Fruit fly (Drosophila melanogaster): ENCODE data around the gene CG15525.
A peak's percentile ranks its signal among the peaks of the same experiment; 100 is the strongest.

Gene CG15525

dm6 chr3R:29997607-29998236, at the start of gene CG15525, which contains the start of gene CG11504 (continued):
- TF ChIP-seq CG14014 (GFP tag; IDR thresholded peaks at IDR 0.05) (peak; percentile 54), gt (GFP tag; IDR thresholded peaks at IDR 0.05) (no peak), ase (GFP tag; IDR thresholded peaks at IDR 0.05) (peak; percentile 43; the same call in 1 of the 3 replicates), CG4617 (GFP tag; optimal IDR thresholded peaks at IDR 0.05; ENCODE audit: borderline replicate concordance) (peak; percentile 96), CG8281 (tag; optimal IDR thresholded peaks at IDR 0.05) (no peak), HmgD (GFP tag; optimal IDR thresholded peaks at IDR 0.05) (peak; percentile 10), onecut (GFP tag; IDR thresholded peaks at IDR 0.05) (peak; percentile 60), CG10321 (GFP tag; IDR thresholded peaks at IDR 0.05) (no peak), Optix (GFP tag; IDR thresholded peaks at IDR 0.05) (0 out of 3 replicates have a peak, but pooled peaks have one; percentile 47), CG18011 (GFP tag; optimal IDR thresholded peaks at IDR 0.05) (no peak), BEAF-32 (GFP tag; optimal IDR thresholded peaks at IDR 0.05) (peak; percentile 91), Scr (GFP tag; IDR thresholded peaks at IDR 0.05; ENCODE audit: partially characterized antibody) (peak; percentile 92), wdn (GFP tag; IDR thresholded peaks at IDR 0.05) (no peak), Camta (GFP tag; optimal IDR thresholded peaks at IDR 0.05) (peak; percentile 53), psq (GFP tag; optimal IDR thresholded peaks at IDR 0.05) (no peak), tin (GFP tag; optimal IDR thresholded peaks at IDR 0.05) (peak; percentile 41), bsh (GFP tag; optimal IDR thresholded peaks at IDR 0.05) (peak in 1 of 2 experiments; percentile 44), CG9437 (GFP tag; optimal IDR thresholded peaks at IDR 0.05) (peak; percentile 19), CG11398 (GFP tag; optimal IDR thresholded peaks at IDR 0.05) (no peak), insv (GFP tag; optimal IDR thresholded peaks at IDR 0.05) (peak in 1 of 2 experiments; percentile 7), her (GFP tag; optimal IDR thresholded peaks at IDR 0.05) (no peak), row (GFP tag; IDR thresholded peaks at IDR 0.05) (peak; percentile 93), Myb (GFP tag; optimal IDR thresholded peaks at IDR 0.05) (no peak), slbo (GFP tag; IDR thresholded peaks at IDR 0.05) (peak; percentile 84), CG9797 (GFP tag; optimal IDR thresholded peaks at IDR 0.05) (peak; percentile 69), CG17359 (tag; optimal IDR thresholded peaks at IDR 0.05) (peak; percentile 45), CG10366 (GFP tag; IDR thresholded peaks at IDR 0.05) (peak; percentile 54; the same call in 1 of the 2 replicates), CG2875 (GFP tag; optimal IDR thresholded peaks at IDR 0.05) (no peak), Rx (GFP tag; IDR thresholded peaks at IDR 0.05) (0 out of 2 replicates have a peak, but pooled peaks have one; percentile 36), CG12659 (GFP tag; optimal IDR thresholded peaks at IDR 0.05) (peak; percentile 73), sug (tag; optimal IDR thresholded peaks at IDR 0.05) (no peak), wek (GFP tag; optimal IDR thresholded peaks at IDR 0.05) (no peak), gcm (GFP tag; optimal IDR thresholded peaks at IDR 0.05) (peak; percentile 26), CG32767 (GFP tag; IDR thresholded peaks at IDR 0.05) (peak; percentile 92), nerfin-1 (tag; optimal IDR thresholded peaks at IDR 0.05) (peak; percentile 46), unpg (GFP tag; optimal IDR thresholded peaks at IDR 0.05) (no peak), CG6765 (GFP tag; optimal IDR thresholded peaks at IDR 0.05) (no peak), CG2116 (GFP tag; optimal IDR thresholded peaks at IDR 0.05) (peak; percentile 88), CG4360 (GFP tag; IDR thresholded peaks at IDR 0.05) (no peak), chm (GFP tag; IDR thresholded peaks at IDR 0.05) (0 out of 2 replicates have a peak, but pooled peaks have one; percentile 34), CkIIα-i1 (GFP tag; IDR thresholded peaks at IDR 0.05) (no peak), amos (GFP tag; IDR thresholded peaks at IDR 0.05; ENCODE audit: partially characterized antibody) (peak; percentile 79), CG3163 (GFP tag; optimal IDR thresholded peaks at IDR 0.05) (no peak), zfh2 (GFP tag; optimal IDR thresholded peaks at IDR 0.05) (peak; percentile 56), Gug (GFP tag; IDR thresholded peaks at IDR 0.05) (peak; percentile 75; the same call in 3 of the 4 replicates), Six4 (GFP tag; optimal IDR thresholded peaks at IDR 0.05) (no peak), Xrp1 (GFP tag; IDR thresholded peaks at IDR 0.05) (peak; percentile 65), CG8388 (GFP tag; optimal IDR thresholded peaks at IDR 0.05) (no peak), NfI (GFP tag; optimal IDR thresholded peaks at IDR 0.05) (peak; percentile 36)
